Fruit fly (Drosophila melanogaster) whole organism, embryonic: ENCODE results near the gene CCT3.

Source experiments
- Aef1 ChIP-seq: fragments of 200-800 bp; sonication (Bioruptor generic); IDR thresholded peaks from 3 replicates; pipeline ENCODE4 v1.3.6; 2022; ENCODE audit warnings: missing biosample characterization, missing genetic modification characterization
- Blimp-1 ChIP-seq: fragments of 200-800 bp; sonication (Bioruptor generic); optimal IDR thresholded peaks from 3 replicates; lab custom pipeline; 2018; ENCODE audit warnings: missing biosample characterization, missing genetic modification characterization, mild to moderate bottlenecking, moderate library complexity, missing genetic modification reagents
- Bteb2 ChIP-seq: fragments of 200-800 bp; sonication (Bioruptor generic); optimal IDR thresholded peaks from 2 replicates; lab custom pipeline; 2016; ENCODE audit warnings: missing biosample characterization, missing genetic modification characterization
- CG12071 ChIP-seq: fragments of 200-800 bp; sonication (Bioruptor generic); optimal IDR thresholded peaks from 3 replicates; lab custom pipeline; 2018; ENCODE audit warnings: missing biosample characterization, mild to moderate bottlenecking, missing genetic modification characterization
- CG12219 ChIP-seq: fragments of 200-800 bp; sonication (Bioruptor generic); optimal IDR thresholded peaks from 3 replicates; lab custom pipeline; 2018; ENCODE audit warnings: missing biosample characterization, mild to moderate bottlenecking, missing genetic modification characterization
- CG12769 ChIP-seq: fragments of 200-800 bp; sonication (Bioruptor generic); optimal IDR thresholded peaks from 2 replicates; lab custom pipeline; 2019; ENCODE audit warnings: missing biosample characterization, mild to moderate bottlenecking, missing genetic modification characterization, moderate library complexity
- CG13287 ChIP-seq: fragments of 200-800 bp; sonication (Bioruptor generic); IDR thresholded peaks from 2 replicates; pipeline ENCODE4 v1.3.6; 2022; ENCODE audit warnings: missing biosample characterization, missing genetic modification characterization; ENCODE audit not compliant: partially characterized antibody
- CG13296 ChIP-seq: fragments of 200-800 bp; sonication (Bioruptor generic); optimal IDR thresholded peaks from 3 replicates; lab custom pipeline; 2018; ENCODE audit warnings: missing biosample characterization, mild to moderate bottlenecking, missing genetic modification characterization
- CG15696 ChIP-seq: fragments of 200-800 bp; sonication (Bioruptor generic); optimal IDR thresholded peaks from 2 replicates; lab custom pipeline; 2019; ENCODE audit warnings: missing biosample characterization, mild to moderate bottlenecking, missing genetic modification characterization, moderate library complexity
- CG16779 ChIP-seq: fragments of 200-800 bp; sonication (Bioruptor generic); IDR thresholded peaks from 2 replicates; pipeline ENCODE4 v1.3.6; 2022; ENCODE audit warnings: missing biosample characterization, missing genetic modification characterization
- CG17186 ChIP-seq: fragments of 200-800 bp; sonication (Bioruptor generic); optimal IDR thresholded peaks from 3 replicates; lab custom pipeline; 2017; ENCODE audit warnings: missing biosample characterization, missing genetic modification reagents, missing genetic modification characterization
- CG2889 ChIP-seq: fragments of 200-800 bp; sonication (Bioruptor generic); IDR thresholded peaks from 3 replicates; pipeline ENCODE4 v1.3.6; 2022; ENCODE audit warnings: missing biosample characterization, missing genetic modification characterization
- CG30431 ChIP-seq: fragments of 200-800 bp; sonication (Bioruptor generic); optimal IDR thresholded peaks from 2 replicates; lab custom pipeline; 2017; ENCODE audit warnings: missing biosample characterization, missing genetic modification characterization
- CG34422 ChIP-seq: fragments of 200-800 bp; sonication (Bioruptor generic); IDR thresholded peaks from 3 replicates; pipeline ENCODE4 v1.3.6; 2022; ENCODE audit warnings: missing biosample characterization, missing genetic modification characterization
- CG6689 ChIP-seq: fragments of 200-800 bp; sonication (Bioruptor generic); IDR thresholded peaks from 2 replicates; pipeline ENCODE4 v1.3.6; 2022; ENCODE audit warnings: missing biosample characterization, missing genetic modification characterization
- CG6813 ChIP-seq: fragments of 200-800 bp; sonication (Bioruptor generic); optimal IDR thresholded peaks from 2 replicates; lab custom pipeline; 2017; ENCODE audit warnings: missing biosample characterization, missing genetic modification characterization, mild to moderate bottlenecking, moderate library complexity, missing genetic modification reagents
- CG7963 ChIP-seq: fragments of 200-800 bp; sonication (Bioruptor generic); IDR thresholded peaks from 3 replicates; pipeline ENCODE4 v1.3.6; 2022; ENCODE audit warnings: missing biosample characterization, missing genetic modification characterization; ENCODE audit not compliant: partially characterized antibody
- CG9609 ChIP-seq: fragments of 200-800 bp; sonication (Bioruptor generic); optimal IDR thresholded peaks from 3 replicates; lab custom pipeline; 2016; ENCODE audit warnings: missing biosample characterization, missing genetic modification characterization
- CG9876 ChIP-seq: fragments of 200-800 bp; sonication (Bioruptor generic); optimal IDR thresholded peaks from 2 replicates; lab custom pipeline; 2016; ENCODE audit warnings: missing biosample characterization, missing genetic modification characterization
- CTCF ChIP-seq: fragments of 200-800 bp; sonication (Bioruptor generic); optimal IDR thresholded peaks from 2 replicates; lab custom pipeline; 2017; ENCODE audit warnings: missing biosample characterization, mild to moderate bottlenecking, missing genetic modification characterization, moderate library complexity
- Chrac-16 ChIP-seq: fragments of 200-800 bp; sonication (Bioruptor generic); optimal IDR thresholded peaks from 3 replicates; lab custom pipeline; 2016; ENCODE audit warnings: missing biosample characterization, missing genetic modification characterization
- E2f1 ChIP-seq: fragments of 200-800 bp; sonication (Bioruptor generic); IDR thresholded peaks from 2 replicates; pipeline ENCODE4 v1.3.6; 2022; ENCODE audit warnings: missing biosample characterization, missing genetic modification characterization
- E2f2 ChIP-seq: fragments of 200-800 bp; sonication (Bioruptor generic); IDR thresholded peaks from 2 replicates; pipeline ENCODE4 v1.3.6; 2022; ENCODE audit warnings: missing biosample characterization, missing genetic modification characterization
- Ets65A ChIP-seq: fragments of 200-800 bp; sonication (Bioruptor generic); peaks from one replicate; lab custom pipeline; 2016; ENCODE audit warnings: missing biosample characterization, missing genetic modification characterization
- HHEX ChIP-seq: fragments of 200-800 bp; sonication (Bioruptor generic); optimal IDR thresholded peaks from 3 replicates; lab custom pipeline; 2017; ENCODE audit warnings: missing biosample characterization, mild to moderate bottlenecking, missing genetic modification characterization, missing genetic modification reagents
- Hr3 ChIP-seq: fragments of 200-800 bp; sonication (Bioruptor generic); optimal IDR thresholded peaks from 3 replicates; lab custom pipeline; 2016; ENCODE audit warnings: missing biosample characterization, missing genetic modification characterization
- Meics ChIP-seq: fragments of 200-800 bp; sonication (Bioruptor generic); optimal IDR thresholded peaks from 2 replicates; lab custom pipeline; 2017; ENCODE audit warnings: missing biosample characterization, mild to moderate bottlenecking, missing genetic modification characterization
- Nf-YC ChIP-seq: fragments of 200-800 bp; optimal IDR thresholded peaks from 3 replicates; lab custom pipeline; 2019; ENCODE audit warnings: missing biosample characterization, mild to moderate bottlenecking, missing genetic modification characterization, moderate library complexity
- Ravus ChIP-seq: fragments of 200-800 bp; sonication (Bioruptor generic); IDR thresholded peaks from 2 replicates; pipeline ENCODE4 v1.3.6; 2022; ENCODE audit warnings: missing biosample characterization, missing genetic modification characterization
- Sin3A ChIP-seq: fragments of >200 bp; optimal IDR thresholded peaks from 2 replicates; lab custom pipeline; 2018
- Six4 ChIP-seq: fragments of 200-800 bp; sonication (Bioruptor generic); optimal IDR thresholded peaks from 2 replicates; lab custom pipeline; 2016; ENCODE audit warnings: missing biosample characterization, missing genetic modification characterization
- Sry-β ChIP-seq: fragments of 200-800 bp; sonication (Bioruptor generic); optimal IDR thresholded peaks from 2 replicates; lab custom pipeline; 2018; ENCODE audit warnings: missing biosample characterization, mild to moderate bottlenecking, missing genetic modification characterization, moderate library complexity
- bsh ChIP-seq, 2 experiments: fragments of 200-800 bp; sonication (Bioruptor generic); optimal IDR thresholded peaks; 2 replicates each; lab custom pipeline; 2017 to 2018; ENCODE audit warnings: mild to moderate bottlenecking in 2 of 2, missing biosample characterization in 2 of 2, missing genetic modification characterization in 2 of 2, moderate library complexity in 1 of 2
- chn ChIP-seq: fragments of 200-800 bp; sonication (Bioruptor generic); optimal IDR thresholded peaks from 2 replicates; lab custom pipeline; 2016; ENCODE audit warnings: missing biosample characterization, missing genetic modification characterization
- ci ChIP-seq: fragments of 200-800 bp; sonication (Bioruptor generic); IDR thresholded peaks from 3 replicates; pipeline ENCODE4 v1.3.6; 2022; ENCODE audit warnings: missing biosample characterization, missing genetic modification characterization
- dmrt11E ChIP-seq: fragments of 200-800 bp; sonication (Bioruptor generic); optimal IDR thresholded peaks from 3 replicates; lab custom pipeline; 2018; ENCODE audit warnings: missing biosample characterization, mild to moderate bottlenecking, missing genetic modification characterization, moderate library complexity
- eyg ChIP-seq: fragments of 200-800 bp; sonication (Bioruptor generic); optimal IDR thresholded peaks from 3 replicates; lab custom pipeline; 2016; ENCODE audit warnings: missing biosample characterization, missing genetic modification characterization
- fd3F ChIP-seq: fragments of 200-800 bp; sonication (Bioruptor generic); optimal IDR thresholded peaks from 2 replicates; lab custom pipeline; 2018; ENCODE audit warnings: missing biosample characterization, mild to moderate bottlenecking, missing genetic modification characterization, moderate library complexity
- grn ChIP-seq: fragments of 200-800 bp; sonication (Bioruptor generic); optimal IDR thresholded peaks from 3 replicates; lab custom pipeline; 2017; ENCODE audit warnings: missing biosample characterization, missing genetic modification characterization
- gro ChIP-seq: fragments of 200-800 bp; sonication (Bioruptor generic); optimal IDR thresholded peaks from 2 replicates; lab custom pipeline; 2016; ENCODE audit warnings: missing biosample characterization, missing genetic modification characterization
- gt ChIP-seq: fragments of 200-800 bp; sonication (Bioruptor generic); IDR thresholded peaks from 2 replicates; pipeline ENCODE4 v1.3.6; 2022; ENCODE audit warnings: missing biosample characterization, missing genetic modification characterization
- hbn ChIP-seq: fragments of 200-800 bp; sonication (Bioruptor generic); IDR thresholded peaks from 2 replicates; pipeline ENCODE4 v1.3.6; 2022; ENCODE audit warnings: missing biosample characterization, missing genetic modification characterization; ENCODE audit not compliant: partially characterized antibody
- hth ChIP-seq: fragments of >200 bp; optimal IDR thresholded peaks from 2 replicates; lab custom pipeline; 2017; ENCODE audit warnings: inconsistent platforms
- jing ChIP-seq: fragments of 200-800 bp; sonication (Bioruptor generic); optimal IDR thresholded peaks from 2 replicates; lab custom pipeline; 2018; ENCODE audit warnings: missing biosample characterization, mild to moderate bottlenecking, missing genetic modification characterization
- klu ChIP-seq: fragments of 200-800 bp; sonication (Bioruptor generic); IDR thresholded peaks from 2 replicates; pipeline ENCODE4 v1.3.6; 2022; ENCODE audit warnings: missing biosample characterization, missing genetic modification characterization
- lbe ChIP-seq: fragments of 200-800 bp; sonication (Bioruptor generic); optimal IDR thresholded peaks from 2 replicates; lab custom pipeline; 2016; ENCODE audit warnings: missing biosample characterization, mild to moderate bottlenecking, missing genetic modification characterization
- luna ChIP-seq: fragments of 200-800 bp; sonication (Bioruptor generic); optimal IDR thresholded peaks from 2 replicates; lab custom pipeline; 2016; ENCODE audit warnings: missing biosample characterization, missing genetic modification characterization
- nerfin-2 ChIP-seq: fragments of 200-800 bp; sonication (Bioruptor generic); IDR thresholded peaks from 2 replicates; pipeline ENCODE4 v1.3.6; 2022; ENCODE audit warnings: missing biosample characterization, missing genetic modification characterization; ENCODE audit not compliant: partially characterized antibody
- odd ChIP-seq: fragments of 200-800 bp; sonication (Bioruptor generic); optimal IDR thresholded peaks from 2 replicates; lab custom pipeline; 2017; ENCODE audit warnings: missing biosample characterization, mild to moderate bottlenecking, missing genetic modification characterization
- sens-2 ChIP-seq: fragments of 200-800 bp; sonication (Bioruptor generic); IDR thresholded peaks from 2 replicates; pipeline ENCODE4 v1.3.6; 2022; ENCODE audit warnings: missing biosample characterization, missing genetic modification characterization
- trh ChIP-seq: fragments of 200-800 bp; sonication (Bioruptor generic); optimal IDR thresholded peaks from 2 replicates; lab custom pipeline; 2016; ENCODE audit warnings: missing biosample characterization, missing genetic modification characterization
- tx ChIP-seq: fragments of 200-800 bp; sonication (Bioruptor generic); optimal IDR thresholded peaks from 2 replicates; lab custom pipeline; 2016; ENCODE audit warnings: missing biosample characterization, missing genetic modification characterization
- usp ChIP-seq: fragments of >200 bp; optimal IDR thresholded peaks from 2 replicates; lab custom pipeline; 2017; ENCODE audit warnings: missing biosample characterization, missing genetic modification characterization
- zfh1 ChIP-seq: fragments of 200-800 bp; sonication (Bioruptor generic); IDR thresholded peaks from 3 replicates; pipeline ENCODE4 v1.3.6; 2022; ENCODE audit warnings: missing biosample characterization, missing genetic modification characterization

CCT3 gene

dm6 chr3R:16650950-16651349 lies 3.5 kb downstream of the CCT3 start, which contains the start of gene Mettl4 (continued):
- TF ChIP-seq odd (GFP tag; lab: Kevin White, UChicago) (no peak), CTCF (GFP tag; lab: Kevin White, UChicago) (no peak), zfh1 (GFP tag; lab: Robert Waterston, UW) (no peak), sens-2 (no peak), CG16779 (GFP tag; lab: Robert Waterston, UW) (no peak), CG7963 (peak; percentile 63; the same call in 2 of the 3 replicates), dmrt11E (tag; lab: Kevin White, UChicago) (no peak), Ravus (GFP tag; lab: Robert Waterston, UW) (no peak), Meics (GFP tag; lab: Kevin White, UChicago) (no peak), Bteb2 (no peak), gro (no peak), trh (GFP tag; lab: Kevin White, UChicago) (no peak), CG9609 (GFP tag; lab: Kevin White, UChicago) (no peak), CG6689 (GFP tag; lab: Robert Waterston, UW) (no peak), nerfin-2 (GFP tag; lab: Robert Waterston, UW) (peak; percentile 28; the same call in 1 of the 2 replicates), Hr3 (GFP tag; lab: Kevin White, UChicago) (no peak), E2f1 (GFP tag; lab: Robert Waterston, UW) (no peak), gt (GFP tag; lab: Robert Waterston, UW) (no peak), E2f2 (GFP tag; lab: Robert Waterston, UW) (peak; percentile 92), Sry-β (GFP tag; lab: Kevin White, UChicago) (no peak), jing (GFP tag; lab: Kevin White, UChicago) (no peak), CG15696 (tag; lab: Kevin White, UChicago) (no peak), CG13287 (GFP tag; lab: Robert Waterston, UW) (peak; percentile 82), Blimp-1 (GFP tag; lab: Kevin White, UChicago) (no peak), Nf-YC (tag; lab: Kevin White, UChicago) (no peak), ci (GFP tag; lab: Robert Waterston, UW) (no peak), fd3F (GFP tag; lab: Kevin White, UChicago) (no peak), usp (GFP tag; lab: Kevin White, UChicago) (no peak), chn (GFP tag; lab: Kevin White, UChicago) (no peak), CG17186 (GFP tag; lab: Kevin White, UChicago) (no peak), Ets65A (GFP tag; lab: Kevin White, UChicago) (no peak), grn (GFP tag; lab: Kevin White, UChicago) (no peak), CG2889 (GFP tag; lab: Robert Waterston, UW) (no peak), hbn (GFP tag; lab: Robert Waterston, UW) (peak; percentile 61), CG30431 (GFP tag; lab: Kevin White, UChicago) (no peak), CG6813 (GFP tag; lab: Kevin White, UChicago) (no peak), CG12219 (GFP tag; lab: Kevin White, UChicago) (no peak), bsh (GFP tag; optimal IDR thresholded peaks at IDR 0.05; lab: Kevin White, UChicago) (no peak), Chrac-16 (GFP tag; lab: Kevin White, UChicago) (no peak), HHEX (GFP tag; lab: Kevin White, UChicago) (no peak), hth (lab: Kevin White, UChicago) (no peak), klu (no peak), Sin3A (lab: Kevin White, UChicago) (no peak), CG9876 (GFP tag; lab: Kevin White, UChicago) (no peak), tx (no peak), Aef1 (GFP tag; lab: Robert Waterston, UW) (no peak), eyg (no peak), lbe (no peak), CG12769 (no peak), CG12071 (GFP tag; lab: Kevin White, UChicago) (no peak), Six4 (GFP tag; lab: Kevin White, UChicago) (no peak), luna (no peak), CG34422 (GFP tag; lab: Robert Waterston, UW) (no peak), CG13296 (no peak)
